Worm (Caenorhabditis elegans): Measurements from ENCODE around the gene C11H1.5.

Gene C11H1.5

DNA sequence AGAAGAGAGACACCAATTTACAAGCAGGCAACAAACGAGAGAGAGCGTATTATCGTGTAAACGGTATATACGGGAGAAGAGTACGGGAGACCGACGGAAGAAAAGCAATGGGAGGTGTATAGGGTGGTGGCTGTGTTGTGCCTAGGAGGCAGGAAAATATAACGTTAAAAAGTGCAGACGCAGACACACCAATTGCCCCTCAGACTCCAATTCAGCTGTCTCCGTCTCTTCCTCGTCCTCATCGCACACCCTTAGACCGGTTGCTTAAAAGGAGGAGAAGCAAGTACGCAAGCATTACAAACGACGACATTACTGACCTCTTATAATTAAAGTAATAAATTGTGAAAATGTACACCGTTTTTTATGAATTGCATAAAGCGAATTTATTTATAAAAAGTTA, 9.4 kb upstream of the C11H1.5 start (continued):
- TF ChIP-seq set-16 (GFP tag; IDR thresholded peaks at IDR 0.05) = no peak
- peak; percentile 62 for TF ChIP-seq F37D6.2 (tag; optimal IDR thresholded peaks at IDR 0.05)
- peak; percentile 97 for TF ChIP-seq nhr-28 (tag; optimal IDR thresholded peaks at IDR 0.05)
- peak; percentile 73 for TF ChIP-seq hlh-30 (tag; optimal IDR thresholded peaks at IDR 0.05; ENCODE audit: insufficient read depth)
- peak in 1 of 2 experiments; percentile 98 for TF ChIP-seq unc-62 (GFP tag; optimal IDR thresholded peaks at IDR 0.05 in 1 of 2)
- no peak for TF ChIP-seq unc-62 (tag; optimal IDR thresholded peaks at IDR 0.05)
- TF ChIP-seq fkh-10 (GFP tag; optimal IDR thresholded peaks at IDR 0.05) = no peak
- TF ChIP-seq nhr-48 (tag; optimal IDR thresholded peaks at IDR 0.05) = peak; percentile 48
- TF ChIP-seq aly-2 (tag; optimal IDR thresholded peaks at IDR 0.05) = no peak
- no peak for TF ChIP-seq nhr-76 (tag; optimal IDR thresholded peaks at IDR 0.05)
- no peak for TF ChIP-seq ceh-20 (GFP tag; IDR thresholded peaks at IDR 0.05)
- no peak for TF ChIP-seq Y48G9A.11 (GFP tag; IDR thresholded peaks at IDR 0.05)
- peak; percentile 93 for TF ChIP-seq mep-1 (tag; optimal IDR thresholded peaks at IDR 0.05)
- TF ChIP-seq daf-12 (tag; optimal IDR thresholded peaks at IDR 0.05) = no peak
- TF ChIP-seq php-3 (GFP tag; IDR thresholded peaks at IDR 0.05) = no peak
- peak; percentile 75 for TF ChIP-seq mxl-3 (GFP tag; optimal IDR thresholded peaks at IDR 0.05)
- no peak for TF ChIP-seq ceh-44 (GFP tag; IDR thresholded peaks at IDR 0.05)
- TF ChIP-seq duxl-1 (tag; optimal IDR thresholded peaks at IDR 0.05; ENCODE audit: poor library complexity) = peak; percentile 44
- no peak for TF ChIP-seq dmd-9 (GFP tag; IDR thresholded peaks at IDR 0.05)
- TF ChIP-seq nhr-102 (tag; optimal IDR thresholded peaks at IDR 0.05) = peak; percentile 54
- peak; percentile 88 for TF ChIP-seq mes-2 (tag; optimal IDR thresholded peaks at IDR 0.05; ENCODE audit: poor library complexity, severe bottlenecking)
- TF ChIP-seq tra-1 (GFP tag; IDR thresholded peaks at IDR 0.05) = no peak
- TF ChIP-seq Y5F2A.4 (GFP tag; optimal IDR thresholded peaks at IDR 0.05) = no peak
- TF ChIP-seq nhr-6 (tag; optimal IDR thresholded peaks at IDR 0.05) = peak; percentile 62
- TF ChIP-seq unc-39 (tag; optimal IDR thresholded peaks at IDR 0.05) = no peak
- TF ChIP-seq F44E2.7 (GFP tag; IDR thresholded peaks at IDR 0.05) = no peak
- no peak for TF ChIP-seq F10B5.3 (tag; optimal IDR thresholded peaks at IDR 0.05)
- TF ChIP-seq lir-3 (tag; optimal IDR thresholded peaks at IDR 0.05) = no peak
- TF ChIP-seq T20F7.1 (GFP tag; optimal IDR thresholded peaks at IDR 0.05) = no peak
- TF ChIP-seq ZK337.2 (GFP tag; IDR thresholded peaks at IDR 0.05) = no peak
- no peak for TF ChIP-seq nhr-111 (GFP tag; optimal IDR thresholded peaks at IDR 0.05)
- no peak for TF ChIP-seq zip-11 (GFP tag; IDR thresholded peaks at IDR 0.05)
- TF ChIP-seq F26F4.8 (GFP tag; conservative IDR thresholded peaks at IDR 0.05) = no peak
- peak; percentile 58 for TF ChIP-seq nhr-11 (tag; optimal IDR thresholded peaks at IDR 0.05)
- TF ChIP-seq pqm-1 (tag; optimal IDR thresholded peaks at IDR 0.05) = no peak
- TF ChIP-seq snpc-1.2 (GFP tag; IDR thresholded peaks at IDR 0.05) = no peak
- TF ChIP-seq snpc-4 (tag; optimal IDR thresholded peaks at IDR 0.05) = no peak
- peak; percentile 15 for TF ChIP-seq nhr-10 (tag; optimal IDR thresholded peaks at IDR 0.05)
- no peak for TF ChIP-seq egl-43 (GFP tag; IDR thresholded peaks at IDR 0.05)
- TF ChIP-seq ceh-82 (tag; optimal IDR thresholded peaks at IDR 0.05) = no peak
- TF ChIP-seq ama-1 (optimal IDR thresholded peaks at IDR 0.05) = no peak
- no peak for TF ChIP-seq daf-8 (GFP tag; IDR thresholded peaks at IDR 0.05)
- no peak for TF ChIP-seq attf-4 (tag; optimal IDR thresholded peaks at IDR 0.05)
- no peak for TF ChIP-seq ZK546.5 (tag; optimal IDR thresholded peaks at IDR 0.05)
- peak; percentile 93 for TF ChIP-seq hlh-11 (tag; optimal IDR thresholded peaks at IDR 0.05)
- no peak for TF ChIP-seq skn-1 (tag; optimal IDR thresholded peaks at IDR 0.05)
- no peak for TF ChIP-seq zfp-2 (tag; optimal IDR thresholded peaks at IDR 0.05)
- peak; percentile 3 for TF ChIP-seq jun-1 (tag; optimal IDR thresholded peaks at IDR 0.05)
- peak; percentile 60 for TF ChIP-seq dmd-6 (GFP tag; IDR thresholded peaks at IDR 0.05)
- TF ChIP-seq nhr-41 (GFP tag; IDR thresholded peaks at IDR 0.05) = no peak
- TF ChIP-seq unc-130 (GFP tag; optimal IDR thresholded peaks at IDR 0.05) = no peak
- no peak for TF ChIP-seq daf-19 (GFP tag; conservative IDR thresholded peaks at IDR 0.05)
- peak; percentile 52 for TF ChIP-seq spr-1 (tag; optimal IDR thresholded peaks at IDR 0.05)
- no peak for TF ChIP-seq sdz-12 (GFP tag; optimal IDR thresholded peaks at IDR 0.05)
